Worm (Caenorhabditis elegans): ENCODE results near the gene T25E4.1.

- TF ChIP-seq nhr-237 (tag; optimal IDR thresholded peaks at IDR 0.05) = no peak
- TF ChIP-seq nhr-77 (tag; optimal IDR thresholded peaks at IDR 0.05) = no peak
- no peak for TF ChIP-seq elt-1 (tag; optimal IDR thresholded peaks at IDR 0.05)
- TF ChIP-seq alr-1 (tag; optimal IDR thresholded peaks at IDR 0.05) = no peak
- no peak for TF ChIP-seq ztf-1 (GFP tag; conservative IDR thresholded peaks at IDR 0.05)
- no peak for TF ChIP-seq nhr-11 (tag; optimal IDR thresholded peaks at IDR 0.05)
- TF ChIP-seq lin-39 (tag; optimal IDR thresholded peaks at IDR 0.05) = no peak
- TF ChIP-seq blmp-1 (tag; optimal IDR thresholded peaks at IDR 0.05; ENCODE audit: insufficient read depth) = no peak
- no peak for TF ChIP-seq skn-1 (tag; optimal IDR thresholded peaks at IDR 0.05)
- TF ChIP-seq nhr-12 (tag; optimal IDR thresholded peaks at IDR 0.05) = no peak
- no peak for TF ChIP-seq egl-27 (tag; optimal IDR thresholded peaks at IDR 0.05)
Observed at ce11 chrII:5570272-5570671, 7.9 kb upstream of the T25E4.1 start, which contains the start of the genes C17C3.1 and C17C3.15.
